Worm (Caenorhabditis elegans): ENCODE data around the gene Y62H9A.10.
A peak's percentile ranks its signal among the peaks of the same experiment; 100 is the strongest.

Gene Y62H9A.10

ce11 chrX:11924158-11924557 is 21.6 kb upstream of the Y62H9A.10 start, which contains the start of gene F55G7.1 (continued):
- TF ChIP-seq grh-1 (GFP tag; IDR thresholded peaks at IDR 0.05) (no peak), C34B4.2 (tag; optimal IDR thresholded peaks at IDR 0.05) (no peak), nhr-12 (tag; optimal IDR thresholded peaks at IDR 0.05) (no peak), nhr-84 (tag; optimal IDR thresholded peaks at IDR 0.05) (no peak)

- TF ChIP-seq dsc-1 (tag; optimal IDR thresholded peaks at IDR 0.05) (peak; percentile 72), ceh-8 (GFP tag; optimal IDR thresholded peaks at IDR 0.05) (peak; percentile 60), unc-62 (GFP tag; optimal IDR thresholded peaks at IDR 0.05) (no peak), ces-1 (GFP tag; optimal IDR thresholded peaks at IDR 0.05) (no peak), unc-86 (tag; optimal IDR thresholded peaks at IDR 0.05) (no peak), lin-14 (GFP tag; optimal IDR thresholded peaks at IDR 0.05) (peak; percentile 22)
Observed at ce11 chrX:11920723-11921283, 18.2 kb upstream of the Y62H9A.10 start, which contains the start of gene Y62H9A.14. TSS of gene Y62H9A.14 (plus strand) at chrX:11921233.

- TF ChIP-seq elt-3 (tag; optimal IDR thresholded peaks at IDR 0.05), result no peak
- no peak for TF ChIP-seq mdl-1 (tag; optimal IDR thresholded peaks at IDR 0.05)
- TF ChIP-seq zag-1 (tag; optimal IDR thresholded peaks at IDR 0.05), result no peak
- no peak for TF ChIP-seq pax-3 (tag; optimal IDR thresholded peaks at IDR 0.05)
- TF ChIP-seq C34B4.2 (tag; optimal IDR thresholded peaks at IDR 0.05), result no peak
- TF ChIP-seq unc-62 (GFP tag; optimal IDR thresholded peaks at IDR 0.05), result no peak
- TF ChIP-seq ceh-88 (GFP tag; IDR thresholded peaks at IDR 0.05), result no peak
- TF ChIP-seq nhr-71 (tag; optimal IDR thresholded peaks at IDR 0.05), result no peak
- no peak for TF ChIP-seq hlh-4 (tag; optimal IDR thresholded peaks at IDR 0.05)
- TF ChIP-seq unc-30 (tag; optimal IDR thresholded peaks at IDR 0.05), result no peak
- TF ChIP-seq egl-27 (tag; optimal IDR thresholded peaks at IDR 0.05), result no peak
- TF ChIP-seq lin-13 (GFP tag; optimal IDR thresholded peaks at IDR 0.05), result no peak
- TF ChIP-seq unc-98 (GFP tag; IDR thresholded peaks at IDR 0.05), result no peak
- TF ChIP-seq xbp-1 (tag; optimal IDR thresholded peaks at IDR 0.05), result no peak
- no peak for TF ChIP-seq nhr-28 (tag; optimal IDR thresholded peaks at IDR 0.05)
- no peak for TF ChIP-seq vab-15 (tag; optimal IDR thresholded peaks at IDR 0.05)
Observed at ce11 chrX:11917994-11918393, 15.4 kb upstream of the Y62H9A.10 start, which contains the start of gene Y62H9A.16. TSS of gene Y62H9A.16 (plus strand) at chrX:11918294.

ce11 chrX:11916705-11917104 is 14.1 kb upstream of the Y62H9A.10 start, which contains the start of gene Y62H9A.13:
TSS of gene Y62H9A.13 (plus strand) at chrX:11917005.
- no peak for TF ChIP-seq ceh-63 (GFP tag; optimal IDR thresholded peaks at IDR 0.05)
- no peak for TF ChIP-seq skn-1 (tag; optimal IDR thresholded peaks at IDR 0.05)
- no peak for TF ChIP-seq rnt-1 (tag; optimal IDR thresholded peaks at IDR 0.05)
- TF ChIP-seq sup-37 (GFP tag; optimal IDR thresholded peaks at IDR 0.05), result no peak
- no peak for TF ChIP-seq ceh-88 (GFP tag; IDR thresholded peaks at IDR 0.05)
- TF ChIP-seq tlp-1 (tag; optimal IDR thresholded peaks at IDR 0.05), result no peak
- no peak for TF ChIP-seq nhr-71 (tag; optimal IDR thresholded peaks at IDR 0.05)
- TF ChIP-seq ztf-11 (tag; optimal IDR thresholded peaks at IDR 0.05), result no peak
- no peak for TF ChIP-seq tbx-2 (tag; optimal IDR thresholded peaks at IDR 0.05)
- no peak for TF ChIP-seq hlh-17 (GFP tag; optimal IDR thresholded peaks at IDR 0.05; ENCODE audit: borderline replicate concordance)
- TF ChIP-seq mep-1 (tag; optimal IDR thresholded peaks at IDR 0.05), result no peak

ce11 chrX:11913824-11914223 is 11.3 kb upstream of the Y62H9A.10 start, which contains the start of gene Y62H9A.12:
TSS of gene Y62H9A.12 (plus strand) at chrX:11914124.
- TF ChIP-seq unc-62 (GFP tag; optimal IDR thresholded peaks at IDR 0.05) (no peak), C34B4.2 (tag; optimal IDR thresholded peaks at IDR 0.05) (no peak), tlp-1 (tag; optimal IDR thresholded peaks at IDR 0.05) (no peak), snpc-4 (tag; optimal IDR thresholded peaks at IDR 0.05) (no peak), lin-14 (GFP tag; optimal IDR thresholded peaks at IDR 0.05) (no peak), alr-1 (tag; optimal IDR thresholded peaks at IDR 0.05; ENCODE audit: borderline replicate concordance) (no peak), sox-4 (tag; optimal IDR thresholded peaks at IDR 0.05) (no peak), zip-4 (GFP tag; optimal IDR thresholded peaks at IDR 0.05) (no peak), rnt-1 (tag; optimal IDR thresholded peaks at IDR 0.05) (no peak), egl-13 (tag; optimal IDR thresholded peaks at IDR 0.05) (no peak), lsy-2 (tag; optimal IDR thresholded peaks at IDR 0.05) (no peak), nhr-71 (tag; optimal IDR thresholded peaks at IDR 0.05) (no peak), skn-1 (tag; optimal IDR thresholded peaks at IDR 0.05) (no peak), lir-3 (tag; optimal IDR thresholded peaks at IDR 0.05; ENCODE audit: poor library complexity) (no peak), nhr-20 (tag; optimal IDR thresholded peaks at IDR 0.05) (no peak)

Data from whole organism, L1 larva.